Worm (Caenorhabditis elegans) whole organism, L4 larva: Measurements from ENCODE around the gene hgrs-1.

Experiments used
- D1046.2 ChIP-seq: fragments of 200-800 bp; sonication (Bioruptor generic); IDR thresholded peaks from 2 replicates; pipeline ENCODE4 v1.3.6; 2022; ENCODE audit warnings: missing genetic modification characterization, missing compliant biosample characterization
- F37D6.2 ChIP-seq: sonication (generic microtip); optimal IDR thresholded peaks from 2 replicates; lab custom pipeline; 2016; ENCODE audit warnings: mild to moderate bottlenecking, missing genetic modification characterization, missing compliant biosample characterization
- F44E2.7 ChIP-seq: fragments of 200-800 bp; sonication (Bioruptor generic); IDR thresholded peaks from 2 replicates; pipeline ENCODE4 v2.1.2; 2022; ENCODE audit warnings: missing genetic modification characterization, missing compliant biosample characterization
- F49E8.2 ChIP-seq: sonication (generic microtip); optimal IDR thresholded peaks from 2 replicates; lab custom pipeline; 2016; ENCODE audit warnings: missing compliant biosample characterization, mild to moderate bottlenecking, missing genetic modification characterization, borderline replicate concordance
- T20F7.1 ChIP-seq: fragments of 200-800 bp; sonication (Bioruptor generic); optimal IDR thresholded peaks from 2 replicates; lab custom pipeline; 2018; ENCODE audit warnings: mild to moderate bottlenecking, missing genetic modification characterization, missing compliant biosample characterization
- T26A8.4 ChIP-seq: fragments of 200-800 bp; sonication (Bioruptor generic); IDR thresholded peaks from 2 replicates; pipeline ENCODE4 v1.3.6; 2022; ENCODE audit warnings: missing genetic modification characterization, missing compliant biosample characterization
- Y48G9A.11 ChIP-seq: fragments of 200-800 bp; sonication (Bioruptor generic); IDR thresholded peaks from 2 replicates; pipeline ENCODE4 v1.3.6; 2022; ENCODE audit warnings: missing genetic modification reagents, missing genetic modification characterization, missing compliant biosample characterization
- ZK546.5 ChIP-seq, 2 experiments: sonication (generic microtip); optimal IDR thresholded peaks; 2 replicates each; lab custom pipeline; 2017; ENCODE audit warnings: missing biosample characterization in 2 of 2, missing genetic modification characterization in 2 of 2
- arid-1 ChIP-seq: fragments of 200-800 bp; sonication (Bioruptor generic); conservative IDR thresholded peaks from 2 replicates; pipeline ENCODE4 v1.3.6; 2022; ENCODE audit warnings: missing genetic modification reagents, missing genetic modification characterization, missing compliant biosample characterization
- daf-12 ChIP-seq: fragments of 150-350 bp; optimal IDR thresholded peaks from 2 replicates; lab custom pipeline; 2014; ENCODE audit warnings: missing biosample characterization, missing genetic modification reagents, missing genetic modification characterization
- daf-16 ChIP-seq, 3 experiments: sonication (generic microtip); optimal IDR thresholded peaks; 2 replicates each; lab custom pipeline; 2016 to 2017; ENCODE audit warnings: missing genetic modification characterization in 3 of 3, missing genetic modification reagents in 3 of 3, mild to moderate bottlenecking in 2 of 3, missing compliant biosample characterization in 2 of 3, missing biosample characterization in 1 of 3, moderate library complexity in 1 of 3
- daf-19 ChIP-seq: fragments of 200-800 bp; sonication (Bioruptor generic); conservative IDR thresholded peaks from 2 replicates; pipeline ENCODE4 v1.3.6; 2022; ENCODE audit warnings: missing genetic modification characterization, missing compliant biosample characterization
- daf-8 ChIP-seq: fragments of 200-800 bp; sonication (Bioruptor generic); IDR thresholded peaks from 2 replicates; pipeline ENCODE4 v1.3.6; 2022; ENCODE audit warnings: missing genetic modification characterization, missing compliant biosample characterization
- dmd-6 ChIP-seq: fragments of 200-800 bp; sonication (Bioruptor generic); IDR thresholded peaks from 2 replicates; pipeline ENCODE4 v1.3.6; 2022; ENCODE audit warnings: missing genetic modification reagents, missing genetic modification characterization, missing compliant biosample characterization
- dmd-8 ChIP-seq: fragments of 200-800 bp; sonication (Bioruptor generic); IDR thresholded peaks from 2 replicates; pipeline ENCODE4 v1.3.6; 2022; ENCODE audit warnings: missing genetic modification characterization, missing compliant biosample characterization
- dmd-9 ChIP-seq: fragments of 200-800 bp; sonication (Bioruptor generic); IDR thresholded peaks from 2 replicates; pipeline ENCODE4 v1.3.6; 2022; ENCODE audit warnings: missing genetic modification reagents, missing genetic modification characterization, missing compliant biosample characterization
- dpl-1 ChIP-seq: fragments of 150-350 bp; optimal IDR thresholded peaks from 2 replicates; lab custom pipeline; 2014; ENCODE audit warnings: missing biosample characterization, missing genetic modification reagents, missing genetic modification characterization
- duxl-1 ChIP-seq: sonication (generic microtip); optimal IDR thresholded peaks from 2 replicates; lab custom pipeline; 2016; ENCODE audit warnings: mild to moderate bottlenecking, missing genetic modification characterization, moderate library complexity, missing compliant biosample characterization; ENCODE audit not compliant: poor library complexity
- dve-1 ChIP-seq: sonication (generic microtip); optimal IDR thresholded peaks from 2 replicates; lab custom pipeline; 2017; ENCODE audit warnings: antibody characterized with exemption, mild to moderate bottlenecking, missing genetic modification characterization, missing compliant biosample characterization; ENCODE audit not compliant: insufficient read depth
- fkh-10 ChIP-seq: fragments of 150-350 bp; optimal IDR thresholded peaks from 2 replicates; lab custom pipeline; 2014; ENCODE audit warnings: missing biosample characterization, missing genetic modification reagents, missing genetic modification characterization
- hif-1 ChIP-seq, 2 experiments: sonication (generic microtip); optimal IDR thresholded peaks; 2 replicates each; lab custom pipeline; 2016 to 2017; ENCODE audit warnings: missing compliant biosample characterization in 2 of 2, missing genetic modification characterization in 2 of 2, missing genetic modification reagents in 2 of 2, missing genotype in 2 of 2, mild to moderate bottlenecking in 1 of 2
- hlh-11 ChIP-seq: fragments of 200-800 bp; sonication (Bioruptor generic); optimal IDR thresholded peaks from 2 replicates; lab custom pipeline; 2018; ENCODE audit warnings: mild to moderate bottlenecking, missing genetic modification characterization, missing compliant biosample characterization
- hmg-1.1 ChIP-seq: fragments of 200-800 bp; sonication (Bioruptor generic); IDR thresholded peaks from 2 replicates; pipeline ENCODE4 v1.3.6; 2022; ENCODE audit warnings: missing genetic modification reagents, missing genetic modification characterization, missing compliant biosample characterization
- jun-1 ChIP-seq: fragments of 150-350 bp; optimal IDR thresholded peaks from 2 replicates; lab custom pipeline; 2014; ENCODE audit warnings: missing biosample characterization, missing genetic modification reagents, missing genetic modification characterization
- lin-13 ChIP-seq: fragments of 150-350 bp; optimal IDR thresholded peaks from 2 replicates; lab custom pipeline; 2014; ENCODE audit warnings: missing biosample characterization, missing genetic modification reagents, missing genetic modification characterization
- lin-15B ChIP-seq: fragments of 150-350 bp; sonication (generic microtip); optimal IDR thresholded peaks from 3 replicates; lab custom pipeline; 2014; ENCODE audit warnings: missing biosample characterization, missing genetic modification characterization
- lsy-2 ChIP-seq, 2 experiments: fragments of 150-350 bp in 1 of 2; sonication (generic microtip) in 1 of 2; optimal IDR thresholded peaks; 2 replicates each; lab custom pipeline; 2014 to 2017; ENCODE audit warnings: missing biosample characterization in 2 of 2, missing genetic modification characterization in 2 of 2
- mes-2 ChIP-seq: sonication (generic microtip); optimal IDR thresholded peaks from 2 replicates; lab custom pipeline; 2016; ENCODE audit warnings: missing genotype, mild to moderate bottlenecking, missing genetic modification characterization, missing compliant biosample characterization; ENCODE audit not compliant: poor library complexity, severe bottlenecking
- mxl-3 ChIP-seq: fragments of 200-800 bp; sonication (Bioruptor generic); optimal IDR thresholded peaks from 2 replicates; lab custom pipeline; 2018; ENCODE audit warnings: mild to moderate bottlenecking, missing genetic modification characterization, missing compliant biosample characterization
- nhr-102 ChIP-seq: sonication (generic microtip); optimal IDR thresholded peaks from 2 replicates; lab custom pipeline; 2016; ENCODE audit warnings: mild to moderate bottlenecking, missing genetic modification characterization, moderate library complexity, missing compliant biosample characterization
- nhr-11 ChIP-seq: fragments of 150-350 bp; optimal IDR thresholded peaks from 2 replicates; lab custom pipeline; 2014; ENCODE audit warnings: missing biosample characterization, missing genetic modification characterization
- nhr-111 ChIP-seq: fragments of 200-800 bp; sonication (Bioruptor generic); optimal IDR thresholded peaks from 2 replicates; lab custom pipeline; 2018; ENCODE audit warnings: mild to moderate bottlenecking, missing genetic modification characterization, missing compliant biosample characterization
- nhr-28 ChIP-seq: fragments of 150-350 bp; optimal IDR thresholded peaks from 2 replicates; lab custom pipeline; 2014; ENCODE audit warnings: missing biosample characterization, missing genetic modification characterization
- nhr-6 ChIP-seq: fragments of 150-350 bp; optimal IDR thresholded peaks from 2 replicates; lab custom pipeline; 2014; ENCODE audit warnings: missing biosample characterization, missing genetic modification characterization
- php-3 ChIP-seq: fragments of 200-800 bp; sonication (Bioruptor generic); IDR thresholded peaks from 2 replicates; pipeline ENCODE4 v1.3.6; 2022; ENCODE audit warnings: missing genetic modification reagents, missing genetic modification characterization, missing compliant biosample characterization
- pqm-1 ChIP-seq: sonication (generic microtip); optimal IDR thresholded peaks from 2 replicates; lab custom pipeline; 2017; ENCODE audit warnings: missing biosample characterization, missing genetic modification characterization
- saeg-2 ChIP-seq: fragments of 200-800 bp; sonication (Bioruptor generic); IDR thresholded peaks from 2 replicates; pipeline ENCODE4 v1.3.6; 2022; ENCODE audit warnings: missing genetic modification reagents, missing genetic modification characterization, missing compliant biosample characterization
- set-16 ChIP-seq: fragments of 200-800 bp; sonication (Bioruptor generic); IDR thresholded peaks from 2 replicates; pipeline ENCODE4 v1.3.6; 2022; ENCODE audit warnings: missing genetic modification reagents, missing genetic modification characterization, missing compliant biosample characterization
- tag-97 ChIP-seq: fragments of 200-800 bp; sonication (Bioruptor generic); IDR thresholded peaks from 2 replicates; pipeline ENCODE4 v1.3.6; 2022; ENCODE audit warnings: missing genetic modification characterization, missing compliant biosample characterization
- tra-1 ChIP-seq: fragments of 200-800 bp; sonication (Bioruptor generic); IDR thresholded peaks from 2 replicates; pipeline ENCODE4 v1.3.6; 2022; ENCODE audit warnings: missing genetic modification reagents, missing genetic modification characterization, missing compliant biosample characterization
- unc-62 ChIP-seq, 3 experiments: fragments of 150-350 bp in 1 of 3; sonication (generic microtip); optimal IDR thresholded peaks in 2 of 3; peaks in 1 of 3; 1 replicate in 1 of 3; 2 replicates in 2 of 3; lab custom pipeline; 2014 to 2017; ENCODE audit warnings: missing biosample characterization in 3 of 3, missing genetic modification characterization in 3 of 3, missing genetic modification reagents in 3 of 3, missing genotype in 1 of 3
- zag-1 ChIP-seq: fragments of 150-350 bp; optimal IDR thresholded peaks from 2 replicates; lab custom pipeline; 2014; ENCODE audit warnings: missing biosample characterization, missing genetic modification characterization
- zip-11 ChIP-seq: fragments of 200-800 bp; sonication (Bioruptor generic); IDR thresholded peaks from 2 replicates; pipeline ENCODE4 v1.3.6; 2022; ENCODE audit warnings: missing genetic modification characterization, missing compliant biosample characterization
- zip-2 ChIP-seq: fragments of 150-350 bp; optimal IDR thresholded peaks from 2 replicates; lab custom pipeline; 2014; ENCODE audit warnings: missing biosample characterization, missing genetic modification characterization

Gene hgrs-1

ce11 chrIV:8153163-8153562 lies 52.7 kb downstream of the hgrs-1 start:
- peak in 1 of 2 experiments; percentile 93 for TF ChIP-seq unc-62 (GFP tag; optimal IDR thresholded peaks at IDR 0.05 in 1 of 2; lab: Kevin White, UChicago)
- no peak for TF ChIP-seq unc-62 (tag; optimal IDR thresholded peaks at IDR 0.05; lab: Kevin White, UChicago)
- TF ChIP-seq hmg-1.1 (GFP tag; lab: Robert Waterston, UW), result no peak

- no peak for TF ChIP-seq lin-15B (tag; lab: Kevin White, UChicago)
- no peak for TF ChIP-seq nhr-102 (tag; lab: Kevin White, UChicago)
- no peak for TF ChIP-seq daf-16 (GFP tag; optimal IDR thresholded peaks at IDR 0.05; lab: Kevin White, UChicago)
- TF ChIP-seq daf-16 (tag; optimal IDR thresholded peaks at IDR 0.05; lab: Kevin White, UChicago), result peak; percentile 49
- peak; percentile 53 for TF ChIP-seq nhr-28
- TF ChIP-seq pqm-1 (tag; lab: Kevin White, UChicago), result peak; percentile 54
- 0 out of 2 replicates have a peak, but pooled peaks have one; percentile 9 for TF ChIP-seq dmd-6
- TF ChIP-seq saeg-2 (GFP tag; lab: Robert Waterston, UW), result no peak
- TF ChIP-seq hlh-11, result peak; percentile 11
- TF ChIP-seq F49E8.2, result no peak
- TF ChIP-seq dmd-9 (GFP tag; lab: Robert Waterston, UW), result no peak
- TF ChIP-seq dve-1 (tag; lab: Kevin White, UChicago), result peak; percentile 21
Measured at ce11 chrIV:8152688-8153087, 53.2 kb downstream of the hgrs-1 start.

- TF ChIP-seq unc-62 (GFP tag; optimal IDR thresholded peaks at IDR 0.05 in 1 of 2; lab: Kevin White, UChicago), result peak in 1 of 2 experiments; percentile 50
- no peak for TF ChIP-seq unc-62 (tag; optimal IDR thresholded peaks at IDR 0.05; lab: Kevin White, UChicago)
- no peak for TF ChIP-seq daf-19 (GFP tag; lab: Robert Waterston, UW)
- TF ChIP-seq, all 104 proteins: peak for 1
Measured at ce11 chrIV:8152145-8152544, 53.7 kb downstream of the hgrs-1 start, which contains the start of gene faah-2. TSS of gene faah-2 (plus strand) at chrIV:8152445.

ce11 chrIV:8151721-8152120 lies 54.1 kb downstream of the hgrs-1 start:
- TF ChIP-seq zip-11, result no peak
- peak; percentile 82 for TF ChIP-seq hlh-11
- TF ChIP-seq pqm-1 (tag; lab: Kevin White, UChicago), result peak; percentile 72
- no peak for TF ChIP-seq hif-1 (tag; optimal IDR thresholded peaks at IDR 0.05; lab: Kevin White, UChicago)
- TF ChIP-seq mxl-3 (GFP tag; lab: Kevin White, UChicago), result no peak
- TF ChIP-seq lsy-2 (tag; optimal IDR thresholded peaks at IDR 0.05; lab: Kevin White, UChicago), result peak in 1 of 2 experiments; percentile 33
- TF ChIP-seq dmd-8, result no peak
- no peak for TF ChIP-seq fkh-10
- TF ChIP-seq dpl-1 (GFP tag; lab: Kevin White, UChicago), result no peak
- no peak for TF ChIP-seq duxl-1 (tag; lab: Kevin White, UChicago)
- TF ChIP-seq php-3 (GFP tag; lab: Robert Waterston, UW), result peak; percentile 99
- no peak for TF ChIP-seq hmg-1.1 (GFP tag; lab: Robert Waterston, UW)
- TF ChIP-seq tag-97 (GFP tag; lab: Robert Waterston, UW), result no peak
- no peak for TF ChIP-seq jun-1 (tag; lab: Kevin White, UChicago)
- no peak for TF ChIP-seq daf-8 (GFP tag; lab: Robert Waterston, UW)
- TF ChIP-seq nhr-111, result no peak
- TF ChIP-seq nhr-11, result no peak
- no peak for TF ChIP-seq set-16 (GFP tag; lab: Robert Waterston, UW)
- no peak for TF ChIP-seq daf-12 (tag; lab: Kevin White, UChicago)
- no peak for TF ChIP-seq ZK546.5 (tag; optimal IDR thresholded peaks at IDR 0.05; lab: Kevin White, UChicago)
- no peak for TF ChIP-seq nhr-6 (tag; lab: Kevin White, UChicago)
- no peak for TF ChIP-seq zag-1 (tag; lab: Kevin White, UChicago)
- no peak for TF ChIP-seq D1046.2 (GFP tag; lab: Robert Waterston, UW)
- TF ChIP-seq Y48G9A.11 (GFP tag; lab: Robert Waterston, UW), result no peak
- peak; percentile 28 for TF ChIP-seq mes-2 (tag; lab: Kevin White, UChicago)
- peak; percentile 42 for TF ChIP-seq T20F7.1
- no peak for TF ChIP-seq F37D6.2 (tag; lab: Kevin White, UChicago)
- TF ChIP-seq lin-13 (GFP tag; lab: Kevin White, UChicago), result no peak
- no peak for TF ChIP-seq arid-1 (GFP tag; lab: Robert Waterston, UW)
- TF ChIP-seq tra-1 (GFP tag; lab: Robert Waterston, UW), result peak; percentile 80
- no peak for TF ChIP-seq T26A8.4 (GFP tag; lab: Robert Waterston, UW)
- no peak for TF ChIP-seq F44E2.7
- TF ChIP-seq zip-2 (tag; lab: Kevin White, UChicago), result no peak
